Worm (Caenorhabditis elegans): ENCODE data around the gene pph-1.

The pph-1 gene

ce11 chrV:10702910-10703309, 561 bp downstream of the pph-1 start:
- TF ChIP-seq alr-1 (tag; optimal IDR thresholded peaks at IDR 0.05) (no peak), blmp-1 (tag; optimal IDR thresholded peaks at IDR 0.05; ENCODE audit: insufficient read depth) (peak; percentile 7)

- no peak for TF ChIP-seq ceh-16 (tag; optimal IDR thresholded peaks at IDR 0.05)
- peak; percentile 45 for TF ChIP-seq lin-11 (tag; optimal IDR thresholded peaks at IDR 0.05)
Observed at ce11 chrV:10708346-10708745, 6.0 kb downstream of the pph-1 start.

DNA sequence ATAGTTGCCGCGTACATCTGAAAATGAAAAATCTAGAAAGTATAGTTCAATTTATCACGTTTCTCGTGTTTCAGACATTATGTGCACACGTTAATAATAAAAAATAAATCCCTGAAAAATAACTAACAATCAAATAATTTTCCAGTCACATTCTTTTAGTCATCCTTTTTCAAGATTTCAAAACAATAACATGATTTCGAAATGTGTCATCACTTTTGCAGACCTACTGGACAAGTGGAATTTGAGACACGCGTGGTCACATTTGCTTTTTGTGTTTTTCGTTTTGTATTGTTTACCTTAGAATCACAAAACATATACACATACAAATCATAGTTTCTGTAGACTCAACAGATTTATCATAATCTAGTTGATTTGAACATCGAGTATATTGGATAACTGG, 7.0 kb downstream of the pph-1 start:
- TF ChIP-seq nhr-10 (tag; optimal IDR thresholded peaks at IDR 0.05), result no peak
- no peak for TF ChIP-seq snpc-4 (tag; optimal IDR thresholded peaks at IDR 0.05)
- no peak for TF ChIP-seq dmd-4 (tag; optimal IDR thresholded peaks at IDR 0.05)
- TF ChIP-seq nhr-129 (tag; optimal IDR thresholded peaks at IDR 0.05), result peak; percentile 85
- no peak for TF ChIP-seq crh-2 (tag; optimal IDR thresholded peaks at IDR 0.05)

DNA sequence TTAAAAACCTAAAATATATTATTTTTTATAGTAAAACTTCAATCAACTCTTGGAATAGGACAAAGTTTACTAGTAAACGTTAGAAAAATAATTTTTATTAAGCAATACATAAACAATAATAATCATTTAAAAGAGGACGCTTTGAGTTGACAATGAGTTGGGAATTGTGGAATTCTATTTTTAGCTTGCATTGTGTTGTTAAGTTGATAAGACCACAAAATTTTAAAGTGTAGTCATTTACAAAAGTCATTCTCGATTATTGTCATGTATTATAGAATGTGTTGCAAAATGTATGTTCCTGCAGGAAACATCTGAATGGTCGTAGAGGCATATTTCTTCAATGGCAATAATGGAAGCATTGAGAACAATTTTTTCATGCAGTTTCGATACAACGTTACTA, 8.7 kb downstream of the pph-1 start:
- TF ChIP-seq fos-1 (tag; optimal IDR thresholded peaks at IDR 0.05) (peak; percentile 20), elt-1 (tag; optimal IDR thresholded peaks at IDR 0.05) (no peak), snpc-4 (tag; optimal IDR thresholded peaks at IDR 0.05) (no peak), nhr-129 (tag; optimal IDR thresholded peaks at IDR 0.05) (no peak), peb-1 (tag; optimal IDR thresholded peaks at IDR 0.05) (no peak), ztf-4 (tag; optimal IDR thresholded peaks at IDR 0.05) (no peak), nhr-77 (tag; optimal IDR thresholded peaks at IDR 0.05) (no peak), aly-2 (tag; optimal IDR thresholded peaks at IDR 0.05) (no peak), lin-11 (tag; optimal IDR thresholded peaks at IDR 0.05) (no peak)

DNA sequence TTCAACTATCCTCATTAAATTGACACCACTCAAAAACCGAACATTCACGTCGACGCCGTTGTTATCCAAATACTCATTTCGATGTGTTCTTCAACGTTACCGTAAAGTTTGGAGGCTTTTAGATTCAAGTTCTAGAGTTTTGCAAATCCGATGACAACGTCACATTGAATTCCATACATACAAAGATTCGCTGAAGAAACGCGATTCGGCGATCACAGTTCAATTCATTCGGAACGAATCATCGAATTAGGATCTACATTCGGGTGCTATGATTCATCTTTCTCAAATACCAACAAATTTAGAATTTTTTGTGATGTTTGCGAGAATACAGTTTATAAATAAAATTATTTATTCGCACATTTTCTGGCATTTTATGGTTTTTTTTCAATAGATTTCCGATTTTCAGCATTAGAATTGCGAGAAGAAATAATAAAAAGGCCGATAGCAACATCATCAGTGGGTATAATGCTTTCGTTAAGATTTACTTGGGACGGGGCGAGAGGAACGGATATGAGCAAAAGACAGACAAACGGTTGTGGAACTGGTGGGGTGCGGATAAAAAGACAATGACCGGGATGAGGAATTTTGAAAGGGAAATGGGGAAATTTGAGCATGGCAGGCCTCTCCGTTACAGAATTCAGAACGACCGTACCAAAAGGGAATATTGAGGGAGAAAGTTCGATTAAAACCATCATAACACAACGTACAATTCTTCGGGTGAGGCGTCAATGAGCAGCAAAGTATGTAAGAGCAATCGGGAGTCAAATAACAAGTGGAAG, 9.7 kb downstream of the pph-1 start:
- TF ChIP-seq sma-9 (GFP tag; optimal IDR thresholded peaks at IDR 0.05) (no peak), sma-9 (tag; optimal IDR thresholded peaks at IDR 0.05) (no peak), nhr-21 (tag; optimal IDR thresholded peaks at IDR 0.05) (peak; percentile 36), ama-1 (optimal IDR thresholded peaks at IDR 0.05) (peak; percentile 81), R02D3.7 (tag; optimal IDR thresholded peaks at IDR 0.05) (no peak), mbf-1 (tag; optimal IDR thresholded peaks at IDR 0.05) (no peak), ztf-1 (GFP tag; conservative IDR thresholded peaks at IDR 0.05) (0 out of 2 replicates have a peak, but pooled peaks have one; percentile 21), ztf-11 (tag; optimal IDR thresholded peaks at IDR 0.05) (no peak), peb-1 (tag; optimal IDR thresholded peaks at IDR 0.05) (no peak), sma-3 (GFP tag; optimal IDR thresholded peaks at IDR 0.05) (peak; percentile 42), unc-55 (GFP tag; optimal IDR thresholded peaks at IDR 0.05) (no peak), egl-27 (tag; optimal IDR thresholded peaks at IDR 0.05) (no peak), C34F6.9 (tag; optimal IDR thresholded peaks at IDR 0.05) (no peak), nhr-25 (tag; optimal IDR thresholded peaks at IDR 0.05) (peak; percentile 30), Y55F3AM.14 (GFP tag; optimal IDR thresholded peaks at IDR 0.05) (peak; percentile 66)

DNA sequence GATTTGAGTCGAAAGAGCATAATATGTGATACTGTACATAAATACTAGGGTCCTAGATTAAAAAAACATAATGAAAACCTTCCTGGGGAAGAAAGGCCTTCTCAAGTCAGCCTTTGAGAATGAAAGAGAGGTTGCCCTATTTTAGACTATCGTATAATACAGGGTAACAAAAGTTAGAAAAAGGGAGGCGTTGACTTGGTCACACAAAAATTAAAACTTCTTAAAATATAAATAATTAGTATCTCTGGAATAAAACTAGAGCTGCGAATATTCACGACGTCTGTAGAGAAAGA, 10.2 kb downstream of the pph-1 start:
- TF ChIP-seq peb-1 (tag; optimal IDR thresholded peaks at IDR 0.05) (no peak), nhr-12 (tag; optimal IDR thresholded peaks at IDR 0.05) (peak; percentile 14), zag-1 (tag; optimal IDR thresholded peaks at IDR 0.05) (peak; percentile 34)

ce11 chrV:10713704-10714239, 11.4 kb downstream of the pph-1 start:
- TF ChIP-seq fos-1 (tag; optimal IDR thresholded peaks at IDR 0.05) (no peak), ama-1 (optimal IDR thresholded peaks at IDR 0.05) (no peak), mdl-1 (tag; optimal IDR thresholded peaks at IDR 0.05) (no peak), snpc-4 (tag; optimal IDR thresholded peaks at IDR 0.05) (no peak), alr-1 (tag; optimal IDR thresholded peaks at IDR 0.05) (no peak), aly-2 (tag; optimal IDR thresholded peaks at IDR 0.05) (no peak), nhr-11 (tag; optimal IDR thresholded peaks at IDR 0.05) (no peak), sma-3 (GFP tag; optimal IDR thresholded peaks at IDR 0.05) (no peak), ceh-16 (tag; optimal IDR thresholded peaks at IDR 0.05) (no peak), nhr-77 (tag; optimal IDR thresholded peaks at IDR 0.05) (no peak), nhr-21 (tag; optimal IDR thresholded peaks at IDR 0.05) (no peak), unc-62 (GFP tag; optimal IDR thresholded peaks at IDR 0.05) (no peak), nhr-6 (tag; optimal IDR thresholded peaks at IDR 0.05) (no peak), lin-13 (GFP tag; optimal IDR thresholded peaks at IDR 0.05) (no peak), nhr-129 (tag; optimal IDR thresholded peaks at IDR 0.05) (no peak), mab-5 (tag; optimal IDR thresholded peaks at IDR 0.05) (no peak)
